Worm (Caenorhabditis elegans): ENCODE measurements around the gene fat-1.

DNA sequence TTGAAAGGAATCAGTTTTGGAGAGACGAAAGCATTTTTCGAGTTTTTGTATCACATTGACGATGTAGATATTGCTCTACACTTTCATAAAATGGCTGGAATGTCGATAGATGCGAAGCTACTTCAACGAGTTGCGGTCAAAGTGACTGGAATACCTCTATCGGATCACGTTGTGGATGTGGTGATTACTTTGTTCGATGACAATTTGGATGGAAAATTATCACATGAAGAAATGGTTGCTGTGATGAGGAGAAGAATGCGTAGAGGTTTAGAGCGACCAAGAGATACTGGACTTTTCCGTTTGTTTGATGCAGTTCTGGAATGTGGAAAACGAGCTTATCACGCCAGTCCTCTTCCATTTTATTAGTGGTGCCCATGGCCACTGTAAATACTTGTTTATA, 15.8 kb upstream of the fat-1 start:
- TF ChIP-seq ceh-82 (tag; optimal IDR thresholded peaks at IDR 0.05) (no peak), nhr-237 (tag; optimal IDR thresholded peaks at IDR 0.05) (no peak), aly-2 (tag; optimal IDR thresholded peaks at IDR 0.05) (no peak), pha-4 (tag; optimal IDR thresholded peaks at IDR 0.05) (no peak), fos-1 (tag; optimal IDR thresholded peaks at IDR 0.05) (no peak), ZK546.5 (tag; optimal IDR thresholded peaks at IDR 0.05) (no peak), zag-1 (tag; optimal IDR thresholded peaks at IDR 0.05) (no peak)
